Worm (Caenorhabditis elegans) whole organism, mixed stage, embryonic: ENCODE results near the gene F56A8.4.

ENCODE experiments used
- M03D4.4 ChIP-seq: sonication (generic microtip); optimal IDR thresholded peaks from 2 replicates; lab custom pipeline; 2017; ENCODE audit warnings: mild to moderate bottlenecking, missing genetic modification characterization, missing compliant biosample characterization
- bed-3 ChIP-seq: fragments of 200-800 bp; sonication (Bioruptor generic); optimal IDR thresholded peaks from 3 replicates; lab custom pipeline; 2018; ENCODE audit warnings: mild to moderate bottlenecking, missing genetic modification characterization, moderate library complexity, missing compliant biosample characterization
- blmp-1 ChIP-seq: fragments of 150-350 bp; optimal IDR thresholded peaks from 2 replicates; lab custom pipeline; 2014; ENCODE audit warnings: missing biosample characterization, missing genetic modification characterization
- ceh-39 ChIP-seq: fragments of 150-350 bp; optimal IDR thresholded peaks from 2 replicates; lab custom pipeline; 2014; ENCODE audit warnings: missing biosample characterization, missing genetic modification characterization
- ceh-43 ChIP-seq: fragments of 200-800 bp; sonication (Bioruptor generic); optimal IDR thresholded peaks from 2 replicates; lab custom pipeline; 2018; ENCODE audit warnings: mild to moderate bottlenecking, missing genetic modification characterization, moderate library complexity, missing compliant biosample characterization
- ceh-83 ChIP-seq: fragments of 200-800 bp; sonication (Bioruptor generic); optimal IDR thresholded peaks from 2 replicates; lab custom pipeline; 2018; ENCODE audit warnings: mild to moderate bottlenecking, missing genetic modification characterization, missing compliant biosample characterization
- ces-1 ChIP-seq: fragments of 150-350 bp; optimal IDR thresholded peaks from 2 replicates; lab custom pipeline; 2014; ENCODE audit warnings: missing biosample characterization, missing genetic modification reagents, missing genetic modification characterization
- cnd-1 ChIP-seq: fragments of 200-800 bp; sonication (Bioruptor generic); optimal IDR thresholded peaks from 2 replicates; lab custom pipeline; 2018; ENCODE audit warnings: mild to moderate bottlenecking, missing genetic modification characterization, missing compliant biosample characterization
- drap-1 ChIP-seq: fragments of 200-800 bp; sonication (Bioruptor generic); optimal IDR thresholded peaks from 3 replicates; lab custom pipeline; 2018; ENCODE audit warnings: mild to moderate bottlenecking, missing genetic modification characterization, missing compliant biosample characterization
- elt-1 ChIP-seq: sonication (generic microtip); optimal IDR thresholded peaks from 2 replicates; lab custom pipeline; 2017; ENCODE audit warnings: missing genetic modification characterization, mild to moderate bottlenecking, missing compliant biosample characterization, antibody characterized with exemption, moderate library complexity, borderline replicate concordance; ENCODE audit not compliant: insufficient read depth
- elt-3 ChIP-seq: fragments of 150-350 bp; optimal IDR thresholded peaks from 2 replicates; lab custom pipeline; 2014; ENCODE audit warnings: missing biosample characterization, missing genetic modification characterization
- flh-1 ChIP-seq: fragments of 200-800 bp; sonication (Bioruptor generic); optimal IDR thresholded peaks from 2 replicates; lab custom pipeline; 2018; ENCODE audit warnings: mild to moderate bottlenecking, missing genetic modification characterization, moderate library complexity, missing compliant biosample characterization
- ham-2 ChIP-seq: fragments of 200-800 bp; sonication (Bioruptor generic); optimal IDR thresholded peaks from 2 replicates; lab custom pipeline; 2018; ENCODE audit warnings: mild to moderate bottlenecking, missing genetic modification characterization, missing compliant biosample characterization
- hlh-1 ChIP-seq: fragments of 150-350 bp; optimal IDR thresholded peaks from 2 replicates; lab custom pipeline; 2014; ENCODE audit warnings: missing biosample characterization, missing genetic modification reagents, missing genetic modification characterization
- lin-13 ChIP-seq: fragments of 150-350 bp; optimal IDR thresholded peaks from 2 replicates; lab custom pipeline; 2014; ENCODE audit warnings: missing biosample characterization, missing genetic modification characterization
- lin-32 ChIP-seq: fragments of 200-800 bp; sonication (Bioruptor generic); optimal IDR thresholded peaks from 2 replicates; lab custom pipeline; 2018; ENCODE audit warnings: mild to moderate bottlenecking, missing genetic modification characterization, missing compliant biosample characterization
- lsy-2 ChIP-seq: fragments of 150-350 bp; optimal IDR thresholded peaks from 2 replicates; lab custom pipeline; 2014; ENCODE audit warnings: missing biosample characterization, missing genetic modification characterization
- mab-5 ChIP-seq: fragments of 150-350 bp; optimal IDR thresholded peaks from 2 replicates; lab custom pipeline; 2014; ENCODE audit warnings: missing biosample characterization, missing genetic modification characterization
- mep-1 ChIP-seq: fragments of 150-350 bp; optimal IDR thresholded peaks from 2 replicates; lab custom pipeline; 2017; ENCODE audit warnings: missing biosample characterization, missing genetic modification reagents, missing genetic modification characterization, inconsistent platforms
- mls-2 ChIP-seq: sonication (generic microtip); optimal IDR thresholded peaks from 2 replicates; lab custom pipeline; 2016; ENCODE audit warnings: mild to moderate bottlenecking, missing genetic modification characterization, moderate library complexity, missing compliant biosample characterization
- nhr-12 ChIP-seq: fragments of 150-350 bp; optimal IDR thresholded peaks from 2 replicates; lab custom pipeline; 2014; ENCODE audit warnings: missing biosample characterization, missing genetic modification characterization
- nhr-2 ChIP-seq: fragments of 150-350 bp; optimal IDR thresholded peaks from 2 replicates; lab custom pipeline; 2014; ENCODE audit warnings: missing biosample characterization, missing genetic modification characterization
- nhr-237 ChIP-seq: fragments of 150-350 bp; optimal IDR thresholded peaks from 2 replicates; lab custom pipeline; 2014; ENCODE audit warnings: missing biosample characterization, missing genetic modification characterization
- nhr-28 ChIP-seq: fragments of 150-350 bp; optimal IDR thresholded peaks from 2 replicates; lab custom pipeline; 2014; ENCODE audit warnings: missing biosample characterization, missing genetic modification characterization
- nhr-76 ChIP-seq: sonication (generic microtip); optimal IDR thresholded peaks from 2 replicates; lab custom pipeline; 2017; ENCODE audit warnings: missing biosample characterization, missing genetic modification characterization
- pha-4 ChIP-seq: fragments of 150-350 bp; optimal IDR thresholded peaks from 2 replicates; lab custom pipeline; 2018; ENCODE audit warnings: missing biosample characterization, missing genetic modification reagents, missing genetic modification characterization
- sem-2 ChIP-seq: fragments of 200-800 bp; sonication (Bioruptor generic); optimal IDR thresholded peaks from 2 replicates; lab custom pipeline; 2018; ENCODE audit warnings: mild to moderate bottlenecking, missing genetic modification characterization, missing compliant biosample characterization
- snpc-4 ChIP-seq: fragments of 150-350 bp; optimal IDR thresholded peaks from 2 replicates; lab custom pipeline; 2014; ENCODE audit warnings: missing biosample characterization, missing genetic modification characterization
- sptf-1 ChIP-seq: sonication (generic microtip); optimal IDR thresholded peaks from 2 replicates; lab custom pipeline; 2017; ENCODE audit warnings: mild to moderate bottlenecking, missing genetic modification characterization, moderate library complexity, missing compliant biosample characterization
- tbx-8 ChIP-seq: fragments of 200-800 bp; sonication (Bioruptor generic); optimal IDR thresholded peaks from 2 replicates; lab custom pipeline; 2018; ENCODE audit warnings: mild to moderate bottlenecking, missing genetic modification characterization, moderate library complexity, missing compliant biosample characterization
- unc-120 ChIP-seq: sonication (generic microtip); optimal IDR thresholded peaks from 2 replicates; lab custom pipeline; 2017; ENCODE audit warnings: missing genetic modification characterization, missing compliant biosample characterization; ENCODE audit not compliant: poor library complexity, severe bottlenecking
- unc-39 ChIP-seq: fragments of 150-350 bp; optimal IDR thresholded peaks from 2 replicates; lab custom pipeline; 2014; ENCODE audit warnings: missing biosample characterization, missing genetic modification characterization
- unc-62 ChIP-seq: fragments of 150-350 bp; optimal IDR thresholded peaks from 2 replicates; lab custom pipeline; 2014; ENCODE audit warnings: missing biosample characterization, missing genetic modification reagents, missing genetic modification characterization
- zip-8 ChIP-seq: fragments of 150-350 bp; optimal IDR thresholded peaks from 2 replicates; lab custom pipeline; 2014; ENCODE audit warnings: missing biosample characterization, missing genetic modification characterization
- ztf-11 ChIP-seq: fragments of 150-350 bp; optimal IDR thresholded peaks from 2 replicates; lab custom pipeline; 2014; ENCODE audit warnings: missing biosample characterization, missing genetic modification characterization

Gene F56A8.4

ce11 chrIII:13265566-13265965, 2.5 kb downstream of the F56A8.4 start, which contains the start of gene F56A8.5:
F56A8.5 (plus strand) TSS chrIII:13265866.
- TF ChIP-seq ztf-11 (tag; lab: Kevin White, UChicago) (no peak), ceh-43 (no peak), snpc-4 (tag; lab: Kevin White, UChicago) (no peak), bed-3 (GFP tag; lab: Kevin White, UChicago) (no peak), nhr-2 (tag; lab: Kevin White, UChicago) (no peak)

DNA sequence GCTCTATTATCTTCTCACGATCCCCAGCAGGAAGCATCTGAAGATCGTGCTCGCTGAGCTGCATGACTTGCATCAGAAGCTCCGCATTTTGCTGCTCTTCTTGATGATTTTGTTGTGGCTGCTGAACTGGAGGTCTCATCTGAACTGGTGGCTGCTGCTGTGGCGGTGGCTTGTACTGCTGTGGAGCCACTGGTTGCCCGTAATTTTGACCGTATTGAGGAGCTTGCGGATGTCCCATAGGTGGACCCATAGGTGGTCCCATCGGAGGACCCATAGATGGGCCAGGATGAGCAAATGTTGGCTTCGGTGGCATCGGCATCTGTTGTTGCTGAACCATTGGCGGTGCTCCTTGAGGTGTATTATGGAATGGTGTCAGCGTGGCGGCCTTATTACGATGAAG, 4.0 kb downstream of the F56A8.4 start:
- TF ChIP-seq ceh-39 (tag; lab: Kevin White, UChicago) (no peak), unc-120 (tag; lab: Kevin White, UChicago) (no peak), hlh-1 (tag; lab: Kevin White, UChicago) (no peak), lin-13 (no peak), unc-39 (tag; lab: Kevin White, UChicago) (no peak), snpc-4 (tag; lab: Kevin White, UChicago) (no peak), ztf-11 (tag; lab: Kevin White, UChicago) (no peak), nhr-237 (no peak), lin-32 (GFP tag; lab: Kevin White, UChicago) (no peak), flh-1 (GFP tag; lab: Kevin White, UChicago) (no peak), blmp-1 (no peak), mls-2 (tag; lab: Kevin White, UChicago) (no peak), pha-4 (tag; lab: Kevin White, UChicago) (no peak), zip-8 (no peak), nhr-2 (tag; lab: Kevin White, UChicago) (no peak), ham-2 (GFP tag; lab: Kevin White, UChicago) (no peak), ceh-43 (no peak), M03D4.4 (tag; lab: Kevin White, UChicago) (no peak), lsy-2 (tag; lab: Kevin White, UChicago) (no peak), drap-1 (no peak)

DNA sequence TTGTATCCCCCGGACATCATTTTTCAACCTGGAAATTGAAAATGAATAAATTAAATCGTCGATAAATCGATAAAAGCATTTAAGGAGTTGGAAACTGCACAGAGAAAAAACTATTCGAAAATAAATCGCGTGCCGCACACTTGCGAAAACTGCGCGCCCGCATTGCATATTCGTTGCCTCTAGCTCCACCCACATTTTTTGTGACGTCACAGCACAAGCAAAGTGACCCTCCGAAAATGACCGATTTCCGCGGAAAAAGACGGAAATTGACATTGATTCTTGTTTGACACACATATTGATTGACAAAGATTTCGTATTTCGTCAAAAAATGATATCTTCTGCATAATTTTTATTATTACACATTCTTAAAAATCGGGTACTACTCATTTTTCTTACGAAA, 5.8 kb downstream of the F56A8.4 start, which contains the start of gene cpf-2:
cpf-2 (minus strand) TSS at position 28 of the 400 bp plus-strand sequence.
- TF ChIP-seq bed-3 (GFP tag; lab: Kevin White, UChicago) (peak; percentile 55), mep-1 (tag; lab: Kevin White, UChicago) (peak; percentile 58), elt-3 (tag; lab: Kevin White, UChicago) (no peak), lsy-2 (tag; lab: Kevin White, UChicago) (peak; percentile 60), ham-2 (GFP tag; lab: Kevin White, UChicago) (peak; percentile 50), unc-120 (tag; lab: Kevin White, UChicago) (peak; percentile 46), elt-1 (tag; lab: Kevin White, UChicago) (no peak), nhr-12 (peak; percentile 64), flh-1 (GFP tag; lab: Kevin White, UChicago) (no peak), lin-32 (GFP tag; lab: Kevin White, UChicago) (peak; percentile 26), tbx-8 (GFP tag; lab: Kevin White, UChicago) (no peak), ces-1 (GFP tag; lab: Kevin White, UChicago) (peak; percentile 34), ceh-39 (tag; lab: Kevin White, UChicago) (peak; percentile 31), nhr-76 (tag; lab: Kevin White, UChicago) (no peak), zip-8 (peak; percentile 80), unc-62 (GFP tag; lab: Kevin White, UChicago) (no peak), ceh-83 (no peak), blmp-1 (no peak), unc-39 (tag; lab: Kevin White, UChicago) (no peak), cnd-1 (peak; percentile 55), M03D4.4 (tag; lab: Kevin White, UChicago) (peak; percentile 58), nhr-237 (peak; percentile 39), mab-5 (tag; lab: Kevin White, UChicago) (no peak), hlh-1 (tag; lab: Kevin White, UChicago) (peak; percentile 36), nhr-28 (no peak), nhr-2 (tag; lab: Kevin White, UChicago) (peak; percentile 29), sem-2 (GFP tag; lab: Kevin White, UChicago) (peak; percentile 42), mls-2 (tag; lab: Kevin White, UChicago) (peak; percentile 79), drap-1 (peak; percentile 77), sptf-1 (tag; lab: Kevin White, UChicago) (peak; percentile 83), pha-4 (tag; lab: Kevin White, UChicago) (peak; percentile 54), ztf-11 (tag; lab: Kevin White, UChicago) (peak; percentile 53), ceh-43 (peak; percentile 43), snpc-4 (tag; lab: Kevin White, UChicago) (no peak), lin-13 (peak; percentile 63)
